Fruit fly (Drosophila melanogaster) Kc167 (cell line): ENCODE measurements around the gene m.

Experiments used
- Myc ChIP-seq: fragments of >200 bp; optimal IDR thresholded peaks from 2 replicates; lab custom pipeline; 2017; ENCODE audit warnings: missing external identifiers
- h ChIP-seq: fragments of >200 bp; optimal IDR thresholded peaks from 3 replicates; lab custom pipeline; 2018; ENCODE audit warnings: missing external identifiers

- no peak for TF ChIP-seq Myc (lab: Kevin White, UChicago)
- TF ChIP-seq h (lab: Kevin White, UChicago) = no peak
Observed at dm6 chrX:11778734-11779220, 24.7 kb downstream of the m start, which contains the start of gene dy.
